Fruit fly (Drosophila melanogaster): ENCODE measurements around the gene slmo.

slmo gene

dm6 chr2L:6087685-6088084, 39.2 kb upstream of the slmo start:
- TF ChIP-seq ovo (GFP tag; optimal IDR thresholded peaks at IDR 0.05), result no peak
- no peak for TF ChIP-seq CG7045 (GFP tag; optimal IDR thresholded peaks at IDR 0.05)
- TF ChIP-seq Mnt (GFP tag; optimal IDR thresholded peaks at IDR 0.05), result no peak
- TF ChIP-seq CG5204 (GFP tag; optimal IDR thresholded peaks at IDR 0.05), result no peak
- TF ChIP-seq CG14711 (tag; optimal IDR thresholded peaks at IDR 0.05), result no peak
- TF ChIP-seq kay (GFP tag; ENCODE audit: borderline replicate concordance), result no peak
- TF ChIP-seq toe (GFP tag; optimal IDR thresholded peaks at IDR 0.05), result no peak
- no peak for TF ChIP-seq CG11617 (GFP tag; optimal IDR thresholded peaks at IDR 0.05)
- TF ChIP-seq pad (GFP tag; optimal IDR thresholded peaks at IDR 0.05), result no peak
- TF ChIP-seq Crg-1 (GFP tag; optimal IDR thresholded peaks at IDR 0.05), result no peak
- no peak for TF ChIP-seq CG33017 (tag; optimal IDR thresholded peaks at IDR 0.05)
- TF ChIP-seq cic (GFP tag; optimal IDR thresholded peaks at IDR 0.05), result no peak
- TF ChIP-seq CG7101 (tag; optimal IDR thresholded peaks at IDR 0.05), result no peak
- TF ChIP-seq Clk (GFP tag; optimal IDR thresholded peaks at IDR 0.05), result no peak
- no peak for TF ChIP-seq tj (GFP tag; optimal IDR thresholded peaks at IDR 0.05)
- TF ChIP-seq CG1620 (GFP tag; optimal IDR thresholded peaks at IDR 0.05), result no peak
- TF ChIP-seq bab1 (GFP tag; optimal IDR thresholded peaks at IDR 0.05), result no peak
- TF ChIP-seq CG12768 (GFP tag; optimal IDR thresholded peaks at IDR 0.05), result no peak
- no peak for TF ChIP-seq cnc (optimal IDR thresholded peaks at IDR 0.05)
- TF ChIP-seq Hr96 (GFP tag; optimal IDR thresholded peaks at IDR 0.05), result no peak

DNA sequence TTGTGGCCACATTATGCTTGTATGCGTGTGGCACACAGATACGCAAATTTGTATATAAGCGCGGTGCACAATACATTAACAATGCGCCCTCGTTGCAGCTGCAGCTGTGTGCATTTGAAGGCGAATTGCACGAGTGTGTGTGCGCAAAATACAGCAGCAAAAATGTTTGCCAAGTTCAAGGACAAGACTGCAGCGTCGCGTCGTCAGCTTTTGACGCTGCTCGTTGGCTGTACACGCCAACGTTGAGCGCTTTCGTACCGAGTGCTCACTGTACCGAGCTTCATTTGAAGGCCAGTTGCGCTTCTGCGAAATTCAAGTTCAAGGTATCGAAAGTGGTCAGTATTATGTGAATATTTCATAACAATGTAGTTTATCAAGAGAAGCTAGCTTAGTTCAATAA, 38.3 kb upstream of the slmo start:
- peak; percentile 20 for TF ChIP-seq CG12768 (GFP tag; optimal IDR thresholded peaks at IDR 0.05)
- TF ChIP-seq tj (GFP tag; optimal IDR thresholded peaks at IDR 0.05), result peak; percentile 29
- TF ChIP-seq CG1620 (GFP tag; optimal IDR thresholded peaks at IDR 0.05), result no peak
- peak; percentile 8 for TF ChIP-seq CG14711 (tag; optimal IDR thresholded peaks at IDR 0.05)

- TF ChIP-seq CG5204 (GFP tag; optimal IDR thresholded peaks at IDR 0.05) (no peak), tj (GFP tag; optimal IDR thresholded peaks at IDR 0.05) (no peak), CG14711 (tag; optimal IDR thresholded peaks at IDR 0.05) (no peak)
Measured at dm6 chr2L:6085733-6086317, 37.3 kb upstream of the slmo start.

- TF ChIP-seq toe (GFP tag; optimal IDR thresholded peaks at IDR 0.05) (no peak), cic (GFP tag; optimal IDR thresholded peaks at IDR 0.05) (peak; percentile 9), bab1 (GFP tag; optimal IDR thresholded peaks at IDR 0.05) (no peak), CG7045 (GFP tag; optimal IDR thresholded peaks at IDR 0.05) (no peak), cnc (optimal IDR thresholded peaks at IDR 0.05) (peak in 1 of 2 experiments; percentile 55)
Measured at dm6 chr2L:6084694-6085093, 36.2 kb upstream of the slmo start.

DNA sequence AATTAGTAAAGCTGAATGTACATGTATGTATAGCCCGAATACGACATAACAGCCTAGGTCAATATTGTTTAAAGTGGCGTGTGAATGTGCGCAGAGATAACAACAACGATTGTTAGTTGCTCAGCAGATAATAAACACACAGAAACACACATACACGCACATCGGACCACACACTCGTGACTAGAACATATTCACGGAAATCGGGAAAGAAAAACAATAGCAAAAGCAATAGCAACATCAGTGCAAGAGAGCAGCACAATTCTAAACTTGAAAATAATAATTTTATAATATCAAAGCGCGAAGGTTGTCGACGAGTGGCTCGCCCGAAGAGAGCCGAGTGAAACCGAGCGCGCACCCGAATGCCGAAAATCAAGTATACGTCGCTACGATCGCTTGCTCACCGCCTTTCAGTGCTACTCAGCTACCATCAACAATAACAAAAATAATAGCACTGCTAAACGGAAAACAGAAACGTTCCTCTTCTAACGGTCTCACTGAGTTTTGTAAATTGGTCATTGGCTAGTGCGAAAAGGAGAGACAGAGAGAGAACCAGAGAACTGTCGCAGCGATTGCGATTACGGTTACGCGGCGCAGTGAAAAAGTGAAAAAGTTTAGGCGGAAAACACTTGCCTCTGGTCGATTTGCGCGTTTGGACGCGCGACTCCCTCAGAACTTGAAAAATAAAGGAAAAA, 34.6 kb upstream of the slmo start:
- TF ChIP-seq toe (GFP tag; optimal IDR thresholded peaks at IDR 0.05) (no peak), cnc (optimal IDR thresholded peaks at IDR 0.05) (peak in 1 of 2 experiments; percentile 2), Clk (GFP tag; optimal IDR thresholded peaks at IDR 0.05) (no peak), CG12768 (GFP tag; optimal IDR thresholded peaks at IDR 0.05) (peak; percentile 90), kay (GFP tag; ENCODE audit: borderline replicate concordance) (peak; percentile 99), pad (GFP tag; optimal IDR thresholded peaks at IDR 0.05) (no peak), CG33017 (tag; optimal IDR thresholded peaks at IDR 0.05) (peak; percentile 74), ovo (GFP tag; optimal IDR thresholded peaks at IDR 0.05) (peak; percentile 97), Mnt (GFP tag; optimal IDR thresholded peaks at IDR 0.05) (peak; percentile 69), tj (GFP tag; optimal IDR thresholded peaks at IDR 0.05) (peak; percentile 65), CG7101 (tag; optimal IDR thresholded peaks at IDR 0.05) (peak; percentile 18), CG1620 (GFP tag; optimal IDR thresholded peaks at IDR 0.05) (no peak), Hr96 (GFP tag; optimal IDR thresholded peaks at IDR 0.05) (peak; percentile 44), cic (GFP tag; optimal IDR thresholded peaks at IDR 0.05) (peak; percentile 96), CG5204 (GFP tag; optimal IDR thresholded peaks at IDR 0.05) (no peak), CG14711 (tag; optimal IDR thresholded peaks at IDR 0.05) (no peak), bab1 (GFP tag; optimal IDR thresholded peaks at IDR 0.05) (no peak), Crg-1 (GFP tag; optimal IDR thresholded peaks at IDR 0.05) (no peak), CG7045 (GFP tag; optimal IDR thresholded peaks at IDR 0.05) (peak; percentile 8), CG11617 (GFP tag; optimal IDR thresholded peaks at IDR 0.05) (peak; percentile 4)

DNA sequence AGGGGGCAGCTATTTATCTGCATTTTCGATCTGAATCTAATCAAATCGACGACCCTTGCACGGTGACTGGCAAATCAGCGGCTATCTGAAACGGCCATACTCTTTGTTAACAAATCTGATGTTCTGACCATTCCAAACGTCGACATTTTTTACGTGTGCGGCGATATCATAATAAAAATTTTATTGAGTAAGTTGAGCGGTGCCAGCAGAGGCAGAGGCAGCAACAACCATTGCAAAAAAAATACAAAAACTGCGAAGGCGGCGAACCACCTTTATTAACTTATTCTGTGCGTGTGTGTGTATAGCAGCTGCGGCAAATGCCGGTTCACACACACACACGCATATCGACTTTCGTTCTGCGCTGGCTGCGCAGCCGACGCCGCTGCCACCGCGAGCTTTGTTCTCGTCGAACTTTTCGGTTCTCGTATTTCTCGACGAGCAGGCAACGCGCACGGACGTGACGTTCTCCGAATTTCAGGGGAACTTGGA, 33.7 kb upstream of the slmo start, which contains the start of gene Kr-h1:
Kr-h1 (plus strand) TSS at position 447 of the 489 bp plus-strand sequence.
- TF ChIP-seq CG33017 (tag; optimal IDR thresholded peaks at IDR 0.05) (peak; percentile 50), cic (GFP tag; optimal IDR thresholded peaks at IDR 0.05) (peak; percentile 90), Mnt (GFP tag; optimal IDR thresholded peaks at IDR 0.05) (peak; percentile 6), kay (GFP tag; ENCODE audit: borderline replicate concordance) (no peak), bab1 (GFP tag; optimal IDR thresholded peaks at IDR 0.05) (no peak), CG7101 (tag; optimal IDR thresholded peaks at IDR 0.05) (peak; percentile 5), pad (GFP tag; optimal IDR thresholded peaks at IDR 0.05) (no peak), CG12768 (GFP tag; optimal IDR thresholded peaks at IDR 0.05) (peak; percentile 67), ovo (GFP tag; optimal IDR thresholded peaks at IDR 0.05) (no peak), CG1620 (GFP tag; optimal IDR thresholded peaks at IDR 0.05) (no peak), CG14711 (tag; optimal IDR thresholded peaks at IDR 0.05) (peak; percentile 21), cnc (optimal IDR thresholded peaks at IDR 0.05) (peak; percentile 64 to 95), tj (GFP tag; optimal IDR thresholded peaks at IDR 0.05) (peak; percentile 78)

All from whole organism, adult.